Fruit fly (Drosophila melanogaster) Kc167 (cell line): Measurements from ENCODE around the gene CG42857.

Source experiments
- Myc ChIP-seq: fragments of >200 bp; optimal IDR thresholded peaks from 2 replicates; lab custom pipeline; 2017; ENCODE audit warnings: missing external identifiers
- Sin3A ChIP-seq: fragments of >200 bp; optimal IDR thresholded peaks from 2 replicates; lab custom pipeline; 2018; ENCODE audit warnings: missing external identifiers
- h ChIP-seq: fragments of >200 bp; optimal IDR thresholded peaks from 3 replicates; lab custom pipeline; 2018; ENCODE audit warnings: missing external identifiers
- insv ChIP-seq: fragments of >200 bp; optimal IDR thresholded peaks from 3 replicates; lab custom pipeline; 2018; ENCODE audit warnings: missing external identifiers
- psq ChIP-seq: fragments of >200 bp; optimal IDR thresholded peaks from 2 replicates; lab custom pipeline; 2017; ENCODE audit warnings: missing external identifiers
- ttk ChIP-seq: sonication (Bioruptor generic); optimal IDR thresholded peaks from 2 replicates; lab custom pipeline; 2017; ENCODE audit warnings: missing external identifiers

CG42857 gene

DNA sequence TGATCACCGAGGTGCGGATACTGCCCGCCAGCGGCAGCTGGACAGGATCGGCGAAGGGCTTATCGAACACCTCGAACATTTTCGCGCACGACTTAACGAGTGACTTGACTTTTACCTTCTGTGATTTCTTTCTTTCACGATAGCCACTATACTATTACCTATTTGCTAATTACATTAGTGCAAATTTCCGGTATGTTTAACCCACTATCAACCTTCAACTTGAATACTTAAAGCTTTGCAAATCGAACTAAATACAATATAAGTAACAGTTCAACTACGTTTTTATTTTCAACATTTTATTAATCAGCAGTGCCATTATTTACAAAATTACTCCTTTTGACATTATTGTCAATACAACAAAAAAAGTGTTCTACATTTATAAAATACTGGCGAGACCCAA, 4.1 kb downstream of the CG42857 start, which contains the start of gene CG16904:
Gene CG16904, minus strand, starts transcription at position 101 of the 400 bp plus-strand sequence.
- TF ChIP-seq Sin3A (lab: Kevin White, UChicago), result no peak
- no peak for TF ChIP-seq insv (lab: Kevin White, UChicago)
- no peak for TF ChIP-seq psq (lab: Kevin White, UChicago)
- TF ChIP-seq ttk (lab: Kevin White, UChicago), result no peak
- TF ChIP-seq Myc, result no peak
- TF ChIP-seq h (lab: Kevin White, UChicago), result no peak

DNA sequence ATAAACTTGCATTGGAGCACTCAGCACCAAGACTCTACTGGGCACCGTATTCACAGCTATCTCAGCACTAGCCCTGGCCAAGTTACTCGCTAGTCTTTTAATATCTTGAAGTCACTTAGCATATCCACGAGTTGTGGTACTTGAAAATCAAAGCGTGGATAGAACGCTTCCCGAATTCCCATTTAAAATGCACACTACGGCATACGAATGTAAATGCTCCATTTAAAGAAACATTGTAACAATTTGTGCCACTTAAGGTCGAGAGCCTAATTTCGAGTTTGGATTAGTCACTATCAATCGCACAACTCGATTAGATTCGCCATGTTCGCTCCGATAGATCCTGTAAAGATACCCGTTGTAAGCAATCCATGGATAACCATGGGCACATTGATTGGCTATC, 7.1 kb downstream of the CG42857 start, which contains the start of gene eloF:
Gene eloF, plus strand, starts transcription at position 301 of the 400 bp plus-strand sequence.
- TF ChIP-seq Sin3A (lab: Kevin White, UChicago) (no peak), ttk (lab: Kevin White, UChicago) (no peak), psq (lab: Kevin White, UChicago) (no peak)

DNA sequence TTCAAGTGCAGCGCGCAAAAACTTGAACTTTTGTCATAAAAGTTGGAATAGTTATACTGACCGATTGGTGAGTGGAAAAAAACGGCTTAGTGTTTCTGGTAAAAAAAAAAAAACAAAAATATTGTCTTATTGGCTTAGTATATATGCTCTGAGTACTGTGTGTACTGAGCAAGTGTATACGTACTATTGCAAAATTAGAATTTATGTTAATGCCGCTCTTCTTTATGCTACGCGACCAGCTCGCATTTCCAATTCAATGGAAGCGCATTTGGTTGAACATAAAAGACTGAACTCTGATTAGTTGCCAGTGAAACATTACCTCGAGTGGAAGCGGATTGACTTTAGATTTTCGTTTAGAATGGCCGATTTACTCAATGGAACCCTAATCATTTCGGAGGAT, 8.5 kb downstream of the CG42857 start, which contains the start of gene CG8534:
Gene CG8534, plus strand, starts transcription at position 301 of the 400 bp plus-strand sequence.
- TF ChIP-seq Sin3A (lab: Kevin White, UChicago), result no peak
- no peak for TF ChIP-seq h (lab: Kevin White, UChicago)
- no peak for TF ChIP-seq psq (lab: Kevin White, UChicago)
- TF ChIP-seq ttk (lab: Kevin White, UChicago), result no peak
- no peak for TF ChIP-seq insv (lab: Kevin White, UChicago)
- TF ChIP-seq Myc, result no peak

DNA sequence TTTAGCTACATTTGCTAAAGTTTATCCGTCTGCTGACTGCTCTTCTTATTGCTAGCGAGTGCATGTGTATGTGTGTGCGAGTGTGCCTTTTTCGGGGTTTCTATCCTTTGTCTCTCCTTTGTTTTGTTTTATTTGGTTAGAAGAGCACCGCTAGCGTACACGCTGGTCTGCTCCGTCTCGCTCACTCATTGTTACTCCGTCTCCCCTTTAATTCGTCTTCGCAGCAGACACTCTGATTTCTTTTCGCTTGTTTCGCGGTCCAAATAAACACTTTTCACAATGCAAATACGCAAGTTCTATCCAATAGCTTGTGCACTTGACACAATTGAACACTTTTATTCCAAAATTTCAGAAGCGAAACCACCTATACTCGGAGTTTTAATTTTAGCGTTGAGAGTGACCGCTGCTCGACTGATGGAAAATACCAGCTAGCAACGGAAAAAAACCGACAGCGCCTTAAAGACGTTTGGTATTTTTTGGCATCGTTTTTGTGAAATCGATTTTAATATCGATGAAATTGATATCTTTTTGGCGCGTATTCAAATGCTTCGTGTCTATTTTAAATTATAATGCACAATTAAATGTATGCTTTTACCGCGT, 11.9 kb downstream of the CG42857 start, which contains the start of gene FBXO11:
Gene FBXO11, minus strand, starts transcription at position 423 of the 600 bp plus-strand sequence.
- TF ChIP-seq psq (lab: Kevin White, UChicago), result no peak
- no peak for TF ChIP-seq Myc
- no peak for TF ChIP-seq Sin3A (lab: Kevin White, UChicago)
- no peak for TF ChIP-seq insv (lab: Kevin White, UChicago)
- TF ChIP-seq ttk (lab: Kevin White, UChicago), result no peak
- no peak for TF ChIP-seq h (lab: Kevin White, UChicago)

DNA sequence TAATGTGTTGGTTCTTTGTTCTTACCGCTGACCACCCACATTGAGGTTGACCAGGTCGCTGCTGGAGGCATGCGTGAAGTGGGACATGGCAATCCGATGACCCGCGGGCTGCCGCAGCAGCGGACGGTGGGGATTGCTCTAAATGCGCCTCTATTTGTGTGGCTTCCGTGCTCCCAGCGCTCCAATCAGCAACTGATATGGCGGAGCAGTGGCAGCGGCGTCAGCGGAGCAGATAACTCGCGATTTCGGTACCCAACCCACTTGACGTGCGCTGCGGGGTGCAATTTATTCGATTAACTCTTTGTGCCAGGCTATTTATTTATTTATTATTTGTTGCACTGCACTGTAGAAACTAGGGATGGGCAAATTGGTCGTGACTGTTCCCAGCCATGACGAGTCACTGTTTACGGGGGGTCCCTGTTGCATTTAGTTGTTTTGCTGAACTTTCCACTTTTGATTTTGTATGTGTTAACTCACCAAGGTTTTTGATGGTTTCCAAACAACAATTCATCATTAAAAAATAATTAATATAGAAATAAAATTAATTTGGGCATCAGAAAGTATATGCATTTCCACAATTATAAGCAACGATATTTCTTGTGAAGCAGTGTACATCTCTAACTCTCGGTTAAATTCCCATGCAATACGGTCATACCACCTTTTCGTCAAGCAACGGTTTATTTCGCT, 20.2 kb downstream of the CG42857 start, which contains the start of the genes CG9467 and CG8526:
Gene CG9467, minus strand, starts transcription at position 383 of the 687 bp plus-strand sequence.
Gene CG8526, plus strand, starts transcription at position 637 of the 687 bp plus-strand sequence.
- TF ChIP-seq ttk (lab: Kevin White, UChicago) (no peak), Myc (no peak), psq (lab: Kevin White, UChicago) (no peak), h (lab: Kevin White, UChicago) (no peak), Sin3A (lab: Kevin White, UChicago) (no peak), insv (lab: Kevin White, UChicago) (no peak)

DNA sequence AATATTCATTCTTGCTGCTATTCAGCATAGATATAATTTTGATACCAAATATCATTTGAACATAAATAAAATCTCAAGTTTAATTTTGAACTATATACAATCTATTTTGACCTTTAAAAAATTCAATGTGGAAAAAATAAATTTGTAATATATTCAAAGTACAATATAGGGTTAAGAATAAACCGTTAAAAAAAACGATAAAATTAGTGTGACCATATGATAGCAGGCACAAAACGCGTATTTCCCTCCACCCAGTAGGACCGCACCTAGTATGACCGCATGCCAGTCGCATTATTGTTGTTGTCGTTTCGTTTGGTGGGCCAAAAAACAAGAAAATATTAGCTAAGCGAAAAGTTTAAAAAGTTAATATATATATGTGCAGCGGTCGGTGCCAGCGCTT, 28.0 kb downstream of the CG42857 start, which contains the start of gene CG8516:
Gene CG8516, plus strand, starts transcription at position 278 of the 400 bp plus-strand sequence.
- TF ChIP-seq h (lab: Kevin White, UChicago), result no peak
- no peak for TF ChIP-seq insv (lab: Kevin White, UChicago)
- TF ChIP-seq ttk (lab: Kevin White, UChicago), result no peak
- no peak for TF ChIP-seq psq (lab: Kevin White, UChicago)
- no peak for TF ChIP-seq Myc
- TF ChIP-seq Sin3A (lab: Kevin White, UChicago), result no peak

DNA sequence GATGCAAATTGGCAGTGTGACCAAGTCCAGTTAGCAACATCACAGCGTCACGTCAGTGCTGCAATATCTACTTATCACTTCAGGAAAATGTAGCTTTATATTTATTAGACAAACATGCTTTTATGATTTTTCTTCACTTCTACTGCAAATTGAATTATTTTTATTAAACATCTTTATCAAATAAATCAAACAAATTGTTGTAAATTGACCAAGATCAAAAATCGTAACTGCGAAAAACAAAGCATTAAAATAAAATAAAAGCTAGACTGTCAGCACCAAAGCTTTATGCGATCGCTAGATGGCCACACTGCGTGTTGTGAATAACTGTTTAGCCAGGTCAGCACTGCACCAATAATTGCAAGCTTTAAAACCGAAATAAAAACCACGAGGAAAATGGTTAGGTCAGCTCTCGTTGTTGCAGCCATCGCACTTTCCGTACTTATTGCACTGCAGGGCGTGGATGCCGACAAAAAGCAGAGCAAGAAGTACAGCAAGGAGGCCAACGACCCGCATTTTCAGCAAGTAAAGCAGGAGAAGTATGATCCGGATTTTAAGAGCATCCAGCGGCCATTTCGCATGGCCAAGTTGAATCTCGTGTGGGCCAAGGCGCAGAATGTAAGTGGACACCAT, 29.7 kb downstream of the CG42857 start, which contains the start of the genes CG12945 and CG8507:
Gene CG12945, minus strand, starts transcription at position 45 of the 630 bp plus-strand sequence.
Gene CG8507, plus strand, starts transcription at position 307 of the 630 bp plus-strand sequence.
- TF ChIP-seq h (lab: Kevin White, UChicago), result no peak
- TF ChIP-seq insv (lab: Kevin White, UChicago), result no peak
- no peak for TF ChIP-seq psq (lab: Kevin White, UChicago)
- TF ChIP-seq ttk (lab: Kevin White, UChicago), result no peak
- TF ChIP-seq Myc, result no peak

DNA sequence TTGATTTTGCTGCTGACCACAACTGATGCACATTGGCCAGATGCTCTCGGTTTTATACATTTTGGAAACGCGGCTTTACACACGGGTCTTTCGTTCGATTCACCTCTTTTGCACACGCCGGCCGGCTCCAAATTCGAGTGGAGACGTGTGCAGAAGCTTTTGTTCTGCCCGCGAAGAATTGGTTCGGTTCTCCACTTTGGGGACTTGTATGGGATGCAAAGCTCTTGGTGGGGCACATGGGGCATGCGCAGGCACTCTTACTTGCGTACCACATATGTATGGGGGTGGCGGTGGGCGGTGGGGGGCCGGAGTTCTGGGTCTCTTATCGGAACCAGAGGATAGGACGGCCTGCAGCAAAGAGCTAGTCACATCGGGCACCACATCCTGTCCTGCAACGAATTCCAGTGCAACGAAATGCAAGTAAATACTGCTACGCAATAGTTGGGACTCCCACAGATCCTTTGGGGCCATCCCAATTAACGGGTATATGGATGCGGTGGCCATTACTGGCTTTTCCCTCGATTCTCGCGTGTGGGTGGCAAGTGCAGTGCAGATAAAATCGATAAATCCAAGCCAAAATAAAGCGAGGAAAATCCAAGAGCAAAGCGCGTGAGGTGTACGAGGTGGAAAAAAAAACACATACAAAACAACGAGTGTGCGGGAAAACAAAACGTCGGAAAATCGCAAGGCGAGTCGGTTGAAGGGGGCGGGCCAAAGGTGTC, 36.5 kb downstream of the CG42857 start, which contains the start of the genes MtnA and CG8500:
Gene MtnA, minus strand, starts transcription at position 30 of the 722 bp plus-strand sequence.
Gene CG8500, plus strand, starts transcription at position 313 of the 722 bp plus-strand sequence.
- no peak for TF ChIP-seq psq (lab: Kevin White, UChicago)
- no peak for TF ChIP-seq ttk (lab: Kevin White, UChicago)
- no peak for TF ChIP-seq h (lab: Kevin White, UChicago)
- no peak for TF ChIP-seq Sin3A (lab: Kevin White, UChicago)
- no peak for TF ChIP-seq Myc
- no peak for TF ChIP-seq insv (lab: Kevin White, UChicago)

DNA sequence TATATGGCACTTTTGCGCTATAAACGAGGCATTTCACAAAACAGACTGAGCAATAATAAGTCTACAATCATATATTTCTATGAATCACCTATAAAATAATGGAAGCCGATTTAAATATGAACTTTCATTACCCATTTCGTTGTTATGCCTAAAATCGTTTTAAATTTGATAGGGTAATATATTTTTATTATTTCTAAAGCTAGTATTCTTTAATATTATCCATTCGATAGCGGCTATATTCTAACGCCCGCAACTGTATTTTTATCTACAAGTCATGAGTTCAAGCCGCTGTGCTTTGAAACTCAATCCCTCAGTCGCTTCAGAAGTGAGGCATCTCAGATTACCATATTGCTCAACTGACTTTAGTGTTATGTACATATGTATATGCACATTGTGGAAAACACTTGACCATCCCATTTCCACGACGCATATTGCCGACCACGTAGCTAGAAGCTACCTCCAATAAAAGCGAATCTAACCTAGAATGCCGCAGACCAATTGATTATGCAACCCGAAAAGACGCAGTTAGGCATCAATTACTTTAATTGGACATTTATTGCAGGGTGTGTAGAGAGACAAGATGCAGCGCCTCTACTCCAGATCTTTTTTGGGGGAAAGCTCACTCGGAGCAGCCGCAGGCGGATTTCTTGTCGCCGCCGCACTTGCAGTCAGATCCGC, 37.6 kb downstream of the CG42857 start:
- TF ChIP-seq psq (lab: Kevin White, UChicago), result no peak
- TF ChIP-seq h (lab: Kevin White, UChicago), result no peak
- no peak for TF ChIP-seq Sin3A (lab: Kevin White, UChicago)
- no peak for TF ChIP-seq insv (lab: Kevin White, UChicago)
- no peak for TF ChIP-seq Myc
- TF ChIP-seq ttk (lab: Kevin White, UChicago), result no peak

DNA sequence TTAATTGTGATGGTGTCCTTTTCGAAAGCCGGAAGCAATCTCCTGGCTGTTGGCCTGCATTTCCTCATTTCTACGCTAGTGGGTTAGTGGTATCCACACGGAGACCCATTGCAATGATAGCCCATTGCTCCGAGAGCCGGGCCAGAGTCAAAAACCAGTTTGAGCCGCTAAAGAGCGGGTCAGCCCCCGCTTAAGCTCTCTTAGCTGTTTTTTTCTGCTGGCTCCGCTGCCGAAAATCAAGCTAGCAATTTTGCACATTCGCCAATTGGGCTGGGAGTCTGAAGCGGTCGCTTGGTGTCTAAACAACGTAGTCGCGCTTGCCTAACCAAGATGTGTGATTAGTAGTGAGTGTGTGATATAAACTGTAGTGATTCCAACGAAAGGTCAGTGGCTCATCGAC, 41.2 kb downstream of the CG42857 start, which contains the start of gene CG12947:
Gene CG12947, plus strand, starts transcription at position 301 of the 400 bp plus-strand sequence.
- TF ChIP-seq psq (lab: Kevin White, UChicago) (no peak), h (lab: Kevin White, UChicago) (no peak), ttk (lab: Kevin White, UChicago) (no peak), Sin3A (lab: Kevin White, UChicago) (no peak), Myc (no peak), insv (lab: Kevin White, UChicago) (no peak)
